Fruit fly (Drosophila melanogaster) whole organism, embryonic: ENCODE results near the gene CG8641.
A peak's percentile ranks its signal among the peaks of the same experiment; 100 is the strongest.

Source experiments
- Aef1 ChIP-seq: fragments of 200-800 bp; sonication (Bioruptor generic); IDR thresholded peaks from 3 replicates; pipeline ENCODE4 v1.3.6; 2022; ENCODE audit warnings: missing biosample characterization, missing genetic modification characterization
- CG10979 ChIP-seq: fragments of 200-800 bp; sonication (Bioruptor generic); optimal IDR thresholded peaks from 2 replicates; lab custom pipeline; 2018; ENCODE audit warnings: missing biosample characterization, mild to moderate bottlenecking, missing genetic modification characterization, moderate library complexity
- CG11504 ChIP-seq: fragments of 200-800 bp; sonication (Bioruptor generic); optimal IDR thresholded peaks from 3 replicates; lab custom pipeline; 2019; ENCODE audit warnings: missing biosample characterization, mild to moderate bottlenecking, missing genetic modification characterization, moderate library complexity
- CG11696 ChIP-seq: fragments of 200-800 bp; sonication (Bioruptor generic); IDR thresholded peaks from 2 replicates; pipeline ENCODE4 v1.3.6; 2022; ENCODE audit warnings: missing biosample characterization, missing genetic modification characterization
- CG14710 ChIP-seq: fragments of 200-800 bp; sonication (Bioruptor generic); optimal IDR thresholded peaks from 3 replicates; lab custom pipeline; 2019; ENCODE audit warnings: missing biosample characterization, mild to moderate bottlenecking, missing genetic modification characterization, moderate library complexity
- CG15514 ChIP-seq: fragments of 200-800 bp; sonication (Bioruptor generic); optimal IDR thresholded peaks from 3 replicates; lab custom pipeline; 2017; ENCODE audit warnings: missing biosample characterization, missing genetic modification characterization, mild to moderate bottlenecking, moderate library complexity, missing genetic modification reagents
- CG16813 ChIP-seq: fragments of 200-800 bp; sonication (Bioruptor generic); IDR thresholded peaks from 3 replicates; pipeline ENCODE4 v1.3.6; 2022; ENCODE audit warnings: missing biosample characterization, missing genetic modification characterization; ENCODE audit not compliant: partially characterized antibody
- CG16863 ChIP-seq: fragments of 200-800 bp; sonication (Bioruptor generic); optimal IDR thresholded peaks from 3 replicates; lab custom pipeline; 2016; ENCODE audit warnings: missing biosample characterization, missing genetic modification characterization
- CG17359 ChIP-seq: fragments of 200-800 bp; sonication (Bioruptor generic); optimal IDR thresholded peaks from 3 replicates; lab custom pipeline; 2018; ENCODE audit warnings: missing biosample characterization, mild to moderate bottlenecking, missing genetic modification characterization, moderate library complexity
- CG17361 ChIP-seq: fragments of 200-800 bp; sonication (Bioruptor generic); IDR thresholded peaks from 3 replicates; pipeline ENCODE4 v1.3.6; 2022; ENCODE audit warnings: missing biosample characterization, missing genetic modification characterization
- CG17829 ChIP-seq: fragments of 200-800 bp; optimal IDR thresholded peaks from 2 replicates; lab custom pipeline; 2019; ENCODE audit warnings: missing biosample characterization, mild to moderate bottlenecking, missing genetic modification characterization, moderate library complexity
- CG18262 ChIP-seq: fragments of 200-800 bp; optimal IDR thresholded peaks from 3 replicates; lab custom pipeline; 2019; ENCODE audit warnings: missing biosample characterization, mild to moderate bottlenecking, missing genetic modification characterization, moderate library complexity
- CG18599 ChIP-seq: fragments of 200-800 bp; sonication (Bioruptor generic); optimal IDR thresholded peaks from 3 replicates; lab custom pipeline; 2017; ENCODE audit warnings: missing biosample characterization, missing genetic modification characterization, mild to moderate bottlenecking, moderate library complexity, missing genetic modification reagents
- CG2678 ChIP-seq: fragments of 200-800 bp; sonication (Bioruptor generic); optimal IDR thresholded peaks from 3 replicates; lab custom pipeline; 2019; ENCODE audit warnings: missing biosample characterization, mild to moderate bottlenecking, missing genetic modification characterization, moderate library complexity
- CG2712 ChIP-seq: fragments of 200-800 bp; optimal IDR thresholded peaks from 3 replicates; lab custom pipeline; 2019; ENCODE audit warnings: missing biosample characterization, mild to moderate bottlenecking, missing genetic modification characterization, moderate library complexity
- CG31441 ChIP-seq: fragments of 200-800 bp; sonication (Bioruptor generic); IDR thresholded peaks from 2 replicates; pipeline ENCODE4 v1.3.6; 2022; ENCODE audit warnings: missing biosample characterization, missing genetic modification characterization
- CG32772 ChIP-seq: fragments of 200-800 bp; sonication (Bioruptor generic); IDR thresholded peaks from 2 replicates; pipeline ENCODE4 v1.3.6; 2022; ENCODE audit warnings: missing biosample characterization, missing genetic modification characterization
- CG3838 ChIP-seq: fragments of 200-800 bp; sonication (Bioruptor generic); optimal IDR thresholded peaks from 3 replicates; lab custom pipeline; 2016; ENCODE audit warnings: missing biosample characterization, missing genetic modification characterization
- CG6654 ChIP-seq: fragments of 200-800 bp; sonication (Bioruptor generic); optimal IDR thresholded peaks from 2 replicates; lab custom pipeline; 2017; ENCODE audit warnings: missing biosample characterization, mild to moderate bottlenecking, missing genetic modification characterization
- CG7839 ChIP-seq: fragments of 200-800 bp; sonication (Bioruptor generic); optimal IDR thresholded peaks from 3 replicates; lab custom pipeline; 2018; ENCODE audit warnings: missing biosample characterization, mild to moderate bottlenecking, missing genetic modification characterization, moderate library complexity
- CG8924 ChIP-seq: fragments of 200-800 bp; optimal IDR thresholded peaks from 3 replicates; lab custom pipeline; 2019; ENCODE audit warnings: missing biosample characterization, mild to moderate bottlenecking, missing genetic modification characterization, moderate library complexity
- CG9437 ChIP-seq: fragments of 200-800 bp; sonication (Bioruptor generic); optimal IDR thresholded peaks from 2 replicates; lab custom pipeline; 2018; ENCODE audit warnings: missing biosample characterization, mild to moderate bottlenecking, missing genetic modification characterization
- Chrac-16 ChIP-seq: fragments of 200-800 bp; sonication (Bioruptor generic); optimal IDR thresholded peaks from 3 replicates; lab custom pipeline; 2016; ENCODE audit warnings: missing biosample characterization, missing genetic modification characterization
- CoRest ChIP-seq: fragments of 200-800 bp; sonication (Bioruptor generic); optimal IDR thresholded peaks from 3 replicates; lab custom pipeline; 2018; ENCODE audit warnings: missing biosample characterization, mild to moderate bottlenecking, missing genetic modification characterization, moderate library complexity
- D ChIP-seq, 2 experiments: fragments of 200-800 bp in 1 of 2; fragments of >200 bp in 1 of 2; sonication (Bioruptor generic) in 1 of 2; optimal IDR thresholded peaks; 2 replicates in 1 of 2; 3 replicates in 1 of 2; lab custom pipeline; 2017; ENCODE audit warnings: mild to moderate bottlenecking in 1 of 2, missing biosample characterization in 1 of 2, missing genetic modification characterization in 1 of 2, missing genetic modification reagents in 1 of 2
- Dfd ChIP-seq, 2 experiments: fragments of >200 bp; optimal IDR thresholded peaks; 2 replicates each; lab custom pipeline; 2017; ENCODE audit warnings: missing biosample characterization in 2 of 2, missing genetic modification characterization in 2 of 2
- Fer3 ChIP-seq: fragments of 200-800 bp; sonication (Bioruptor generic); optimal IDR thresholded peaks from 2 replicates; lab custom pipeline; 2018; ENCODE audit warnings: missing biosample characterization, mild to moderate bottlenecking, missing genetic modification characterization, moderate library complexity
- HmgD ChIP-seq: fragments of 200-800 bp; sonication (Bioruptor generic); optimal IDR thresholded peaks from 3 replicates; lab custom pipeline; 2016; ENCODE audit warnings: missing biosample characterization, missing genetic modification characterization
- Hr51 ChIP-seq, 2 experiments: fragments of 200-800 bp; sonication (Bioruptor generic); optimal IDR thresholded peaks; 2 replicates in 1 of 2; 3 replicates in 1 of 2; lab custom pipeline; 2016 to 2018; ENCODE audit warnings: missing biosample characterization in 2 of 2, missing genetic modification characterization in 2 of 2, mild to moderate bottlenecking in 1 of 2, moderate library complexity in 1 of 2
- Oli ChIP-seq: fragments of 200-800 bp; sonication (Bioruptor generic); optimal IDR thresholded peaks from 2 replicates; lab custom pipeline; 2018; ENCODE audit warnings: missing biosample characterization, mild to moderate bottlenecking, missing genetic modification characterization, moderate library complexity
- Optix ChIP-seq: fragments of 200-800 bp; sonication (Bioruptor generic); IDR thresholded peaks from 3 replicates; pipeline ENCODE4 v1.3.6; 2022; ENCODE audit warnings: missing biosample characterization, missing genetic modification characterization
- Sox100B ChIP-seq: fragments of 200-800 bp; sonication (Bioruptor generic); optimal IDR thresholded peaks from 3 replicates; lab custom pipeline; 2018; ENCODE audit warnings: missing biosample characterization, mild to moderate bottlenecking, missing genetic modification characterization
- Sox102F ChIP-seq: fragments of 200-800 bp; sonication (Bioruptor generic); optimal IDR thresholded peaks from 2 replicates; lab custom pipeline; 2018; ENCODE audit warnings: missing biosample characterization, mild to moderate bottlenecking, missing genetic modification characterization, moderate library complexity
- TFAM ChIP-seq: fragments of 200-800 bp; sonication (Bioruptor generic); optimal IDR thresholded peaks from 2 replicates; lab custom pipeline; 2017; ENCODE audit warnings: missing biosample characterization, missing genetic modification characterization, inconsistent platforms
- aop ChIP-seq: fragments of 200-800 bp; sonication (Bioruptor generic); IDR thresholded peaks from 2 replicates; pipeline ENCODE4 v1.3.6; 2022; ENCODE audit warnings: missing biosample characterization, missing genetic modification characterization
- bsh ChIP-seq, 2 experiments: fragments of 200-800 bp; sonication (Bioruptor generic); optimal IDR thresholded peaks; 2 replicates each; lab custom pipeline; 2017 to 2018; ENCODE audit warnings: mild to moderate bottlenecking in 2 of 2, missing biosample characterization in 2 of 2, missing genetic modification characterization in 2 of 2, moderate library complexity in 1 of 2
- chinmo ChIP-seq: fragments of 200-800 bp; sonication (Bioruptor generic); IDR thresholded peaks from 4 replicates; pipeline ENCODE4 v1.3.6; 2022; ENCODE audit warnings: missing biosample characterization, missing genetic modification characterization; ENCODE audit not compliant: partially characterized antibody
- dmrt99B ChIP-seq: fragments of 200-800 bp; sonication (Bioruptor generic); optimal IDR thresholded peaks from 2 replicates; lab custom pipeline; 2018; ENCODE audit warnings: missing biosample characterization, mild to moderate bottlenecking, missing genetic modification characterization, moderate library complexity
- fd96Cb ChIP-seq: fragments of 200-800 bp; sonication (Bioruptor generic); optimal IDR thresholded peaks from 2 replicates; lab custom pipeline; 2018; ENCODE audit warnings: missing biosample characterization, mild to moderate bottlenecking, missing genetic modification characterization, moderate library complexity
- gem ChIP-seq: fragments of 200-800 bp; sonication (Bioruptor generic); optimal IDR thresholded peaks from 2 replicates; lab custom pipeline; 2019; ENCODE audit warnings: missing biosample characterization, mild to moderate bottlenecking, missing genetic modification characterization, moderate library complexity
- grau ChIP-seq: fragments of 200-800 bp; optimal IDR thresholded peaks from 3 replicates; lab custom pipeline; 2019; ENCODE audit warnings: missing biosample characterization, mild to moderate bottlenecking, missing genetic modification characterization, moderate library complexity
- hkb ChIP-seq, 2 experiments: fragments of 200-800 bp in 1 of 2; fragments of >200 bp in 1 of 2; sonication (Bioruptor generic) in 1 of 2; IDR thresholded peaks in 1 of 2; optimal IDR thresholded peaks in 1 of 2; 2 replicates each; pipeline versions ENCODE4 v1.3.6 to Lab custom; 2017 to 2022; ENCODE audit warnings: missing biosample characterization in 1 of 2, missing genetic modification characterization in 1 of 2
- jumu ChIP-seq: fragments of 200-800 bp; sonication (Bioruptor generic); optimal IDR thresholded peaks from 3 replicates; lab custom pipeline; 2016; ENCODE audit warnings: missing biosample characterization, missing genetic modification characterization
- knrl ChIP-seq: fragments of 200-800 bp; sonication (Bioruptor generic); IDR thresholded peaks from 3 replicates; pipeline ENCODE4 v1.3.6; 2022; ENCODE audit warnings: missing biosample characterization, missing genetic modification characterization; ENCODE audit not compliant: partially characterized antibody
- lab ChIP-seq: fragments of 200-800 bp; sonication (Bioruptor generic); optimal IDR thresholded peaks from 3 replicates; lab custom pipeline; 2017; ENCODE audit warnings: missing biosample characterization, missing genetic modification characterization, mild to moderate bottlenecking, moderate library complexity, missing genetic modification reagents
- nmo ChIP-seq: fragments of 200-800 bp; sonication (Bioruptor generic); optimal IDR thresholded peaks from 2 replicates; lab custom pipeline; 2018; ENCODE audit warnings: missing biosample characterization, mild to moderate bottlenecking, missing genetic modification characterization, moderate library complexity
- tap ChIP-seq: fragments of 200-800 bp; optimal IDR thresholded peaks from 3 replicates; lab custom pipeline; 2019; ENCODE audit warnings: missing biosample characterization, mild to moderate bottlenecking, missing genetic modification characterization, moderate library complexity
- twi ChIP-seq: fragments of 200-800 bp; optimal IDR thresholded peaks from 2 replicates; lab custom pipeline; 2019; ENCODE audit warnings: missing biosample characterization, mild to moderate bottlenecking, missing genetic modification characterization, moderate library complexity

CG8641 gene

DNA sequence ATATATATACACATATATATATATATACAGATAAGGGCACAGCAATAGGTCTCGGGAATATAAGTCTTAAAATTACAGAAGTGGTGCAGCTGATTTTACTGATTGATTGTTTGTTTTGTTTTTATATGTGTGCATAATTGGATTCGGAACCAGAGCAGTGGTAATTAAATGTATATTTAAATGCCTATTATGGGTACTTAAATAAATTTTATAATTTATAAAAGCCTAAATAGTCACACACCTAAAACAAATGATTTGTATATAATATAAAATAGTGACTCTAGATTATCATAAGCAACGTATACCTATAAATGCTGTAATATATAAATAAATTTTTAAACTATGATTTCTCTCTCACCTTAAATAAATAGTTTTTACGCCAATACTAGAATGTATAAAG lies 67.9 kb downstream of the CG8641 start:
- TF ChIP-seq Chrac-16 (no peak), aop (GFP tag; lab: Robert Waterston, UW) (no peak), chinmo (GFP tag; lab: Robert Waterston, UW) (no peak), CoRest (tag; lab: Kevin White, UChicago) (peak; percentile 21), TFAM (GFP tag; lab: Kevin White, UChicago) (no peak), CG16863 (GFP tag; lab: Kevin White, UChicago) (no peak), Sox100B (GFP tag; lab: Kevin White, UChicago) (peak; percentile 62), Sox102F (GFP tag; lab: Kevin White, UChicago) (peak; percentile 30), CG9437 (GFP tag; lab: Kevin White, UChicago) (peak; percentile 5), Optix (GFP tag; lab: Robert Waterston, UW) (no peak), CG32772 (GFP tag; lab: Robert Waterston, UW) (no peak), CG7839 (tag; lab: Kevin White, UChicago) (peak; percentile 41), Fer3 (tag; lab: Kevin White, UChicago) (no peak), CG3838 (GFP tag; lab: Kevin White, UChicago) (no peak), CG6654 (no peak), hkb (optimal IDR thresholded peaks at IDR 0.05; lab: Kevin White, UChicago) (no peak), hkb (GFP tag; IDR thresholded peaks at IDR 0.05; lab: Robert Waterston, UW) (no peak), tap (no peak), Dfd (GFP tag; optimal IDR thresholded peaks at IDR 0.05; lab: Kevin White, UChicago) (no peak), twi (tag; lab: Kevin White, UChicago) (no peak), HmgD (no peak), jumu (GFP tag; lab: Kevin White, UChicago) (no peak), CG31441 (GFP tag; lab: Robert Waterston, UW) (peak; percentile 59; the same call in 1 of the 2 replicates), D (optimal IDR thresholded peaks at IDR 0.05; lab: Kevin White, UChicago) (no peak), D (GFP tag; optimal IDR thresholded peaks at IDR 0.05; lab: Kevin White, UChicago) (peak; percentile 17), gem (tag; lab: Kevin White, UChicago) (peak; percentile 33), CG11504 (peak; percentile 58), CG2712 (tag; lab: Kevin White, UChicago) (peak; percentile 22), CG14710 (tag; lab: Kevin White, UChicago) (peak; percentile 19), CG10979 (tag; lab: Kevin White, UChicago) (peak; percentile 21), CG15514 (GFP tag; lab: Kevin White, UChicago) (no peak), dmrt99B (tag; lab: Kevin White, UChicago) (peak; percentile 54), bsh (GFP tag; optimal IDR thresholded peaks at IDR 0.05; lab: Kevin White, UChicago) (peak in 1 of 2 experiments; percentile 4), CG17361 (GFP tag; lab: Robert Waterston, UW) (peak; percentile 77; the same call in 2 of the 3 replicates), CG16813 (GFP tag; lab: Robert Waterston, UW) (no peak), Aef1 (GFP tag; lab: Robert Waterston, UW) (no peak), fd96Cb (tag; lab: Kevin White, UChicago) (peak; percentile 26), Hr51 (GFP tag; optimal IDR thresholded peaks at IDR 0.05; lab: Kevin White, UChicago) (peak in 1 of 2 experiments; percentile 21), CG18262 (tag; lab: Kevin White, UChicago) (peak; percentile 68), Oli (tag; lab: Kevin White, UChicago) (peak; percentile 32), CG11696 (GFP tag; lab: Robert Waterston, UW) (0 out of 2 replicates have a peak, but pooled peaks have one; percentile 32), CG17359 (tag; lab: Kevin White, UChicago) (peak; percentile 29), knrl (GFP tag; lab: Robert Waterston, UW) (no peak), lab (GFP tag; lab: Kevin White, UChicago) (peak; percentile 17), nmo (GFP tag; lab: Kevin White, UChicago) (peak; percentile 4), grau (tag; lab: Kevin White, UChicago) (peak; percentile 27), CG18599 (GFP tag; lab: Kevin White, UChicago) (no peak), CG8924 (peak; percentile 22), CG17829 (tag; lab: Kevin White, UChicago) (peak; percentile 3), CG2678 (tag; lab: Kevin White, UChicago) (peak; percentile 52)
